Worm (Caenorhabditis elegans) whole organism, early embryonic: ENCODE data around the gene gcy-34.

Source experiments
- B0310.2 ChIP-seq: sonication (generic microtip); optimal IDR thresholded peaks from 2 replicates; lab custom pipeline; 2016; ENCODE audit warnings: mild to moderate bottlenecking, missing genetic modification characterization, missing compliant biosample characterization
- F13C5.2 ChIP-seq: sonication (generic microtip); optimal IDR thresholded peaks from 2 replicates; lab custom pipeline; 2017; ENCODE audit warnings: mild to moderate bottlenecking, missing genetic modification characterization, inconsistent platforms, missing compliant biosample characterization
- aly-1 ChIP-seq: sonication (generic microtip); optimal IDR thresholded peaks from 2 replicates; lab custom pipeline; 2016; ENCODE audit warnings: missing genetic modification characterization, missing compliant biosample characterization
- ama-1 ChIP-seq: fragments of 150-350 bp; optimal IDR thresholded peaks from 2 replicates; lab custom pipeline; 2014
- ceh-13 ChIP-seq: fragments of 200-800 bp; sonication (Bioruptor generic); optimal IDR thresholded peaks from 2 replicates; lab custom pipeline; 2018; ENCODE audit warnings: mild to moderate bottlenecking, missing genetic modification characterization, missing compliant biosample characterization
- ceh-36 ChIP-seq: sonication (generic microtip); optimal IDR thresholded peaks from 2 replicates; lab custom pipeline; 2016; ENCODE audit warnings: missing genetic modification characterization, inconsistent platforms, missing compliant biosample characterization
- ets-7 ChIP-seq: sonication (generic microtip); optimal IDR thresholded peaks from 2 replicates; lab custom pipeline; 2016; ENCODE audit warnings: missing genotype, missing genetic modification characterization, missing compliant biosample characterization
- flt-1 ChIP-seq: fragments of 200-800 bp; sonication (Bioruptor generic); IDR thresholded peaks from 2 replicates; pipeline ENCODE4 v1.3.6; 2022; ENCODE audit warnings: missing genetic modification characterization, missing compliant biosample characterization
- hmbx-1 ChIP-seq: sonication (generic microtip); optimal IDR thresholded peaks from 2 replicates; lab custom pipeline; 2016; ENCODE audit warnings: mild to moderate bottlenecking, missing genetic modification characterization, missing compliant biosample characterization
- hmg-4 ChIP-seq: fragments of 200-800 bp; sonication (Bioruptor generic); optimal IDR thresholded peaks from 2 replicates; lab custom pipeline; 2018; ENCODE audit warnings: mild to moderate bottlenecking, missing genetic modification characterization, missing compliant biosample characterization
- hnd-1 ChIP-seq: sonication (generic microtip); optimal IDR thresholded peaks from 2 replicates; lab custom pipeline; 2016; ENCODE audit warnings: missing genetic modification characterization, missing compliant biosample characterization
- pes-1 ChIP-seq: fragments of 200-800 bp; sonication (Bioruptor generic); IDR thresholded peaks from 2 replicates; pipeline ENCODE4 v1.3.6; 2022; ENCODE audit warnings: missing genetic modification reagents, missing genetic modification characterization, missing compliant biosample characterization
- scrt-1 ChIP-seq: fragments of 200-800 bp; sonication (Bioruptor generic); IDR thresholded peaks from 2 replicates; pipeline ENCODE4 v1.3.6; 2022; ENCODE audit warnings: missing genetic modification characterization, missing compliant biosample characterization
- sea-1 ChIP-seq: fragments of 200-800 bp; sonication (Bioruptor generic); conservative IDR thresholded peaks from 2 replicates; pipeline ENCODE4 v1.3.6; 2022; ENCODE audit warnings: missing genetic modification characterization, missing compliant biosample characterization
- tbx-11 ChIP-seq: fragments of 200-800 bp; sonication (Bioruptor generic); IDR thresholded peaks from 2 replicates; pipeline ENCODE4 v1.3.6; 2022; ENCODE audit warnings: missing genetic modification characterization, missing compliant biosample characterization
- tbx-37 ChIP-seq: fragments of 200-800 bp; sonication (Bioruptor generic); conservative IDR thresholded peaks from 2 replicates; pipeline ENCODE4 v1.3.6; 2022; ENCODE audit warnings: missing genetic modification reagents, missing genetic modification characterization, missing compliant biosample characterization
- tra-4 ChIP-seq: sonication (generic microtip); optimal IDR thresholded peaks from 2 replicates; lab custom pipeline; 2017; ENCODE audit warnings: missing genetic modification characterization, missing compliant biosample characterization

The gcy-34 gene

DNA sequence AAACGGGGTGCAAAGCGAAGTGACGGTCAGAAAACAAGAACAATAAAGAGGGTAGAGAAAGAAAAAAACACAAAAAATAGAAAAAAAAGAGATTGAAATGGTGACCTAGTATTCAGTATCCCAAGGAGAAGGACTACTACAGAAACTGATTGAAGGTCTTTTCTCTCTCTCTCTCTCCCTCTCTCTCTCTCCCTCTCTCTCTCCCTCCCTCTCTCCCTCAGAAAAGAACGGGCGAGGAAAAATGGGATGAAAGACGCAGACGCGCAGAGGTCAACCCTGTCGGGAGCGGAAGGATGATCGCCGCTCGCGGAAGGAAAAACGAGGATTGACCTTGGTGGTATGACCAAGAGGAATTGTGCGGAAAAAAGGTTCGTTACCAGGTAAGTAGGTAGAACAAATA, 11.2 kb downstream of the gcy-34 start:
- peak; percentile 26 for TF ChIP-seq hmg-4 (GFP tag; lab: Kevin White, UChicago)
- no peak for TF ChIP-seq scrt-1 (GFP tag; lab: Robert Waterston, UW)
- peak; percentile 21 for TF ChIP-seq B0310.2 (tag; lab: Kevin White, UChicago)

DNA sequence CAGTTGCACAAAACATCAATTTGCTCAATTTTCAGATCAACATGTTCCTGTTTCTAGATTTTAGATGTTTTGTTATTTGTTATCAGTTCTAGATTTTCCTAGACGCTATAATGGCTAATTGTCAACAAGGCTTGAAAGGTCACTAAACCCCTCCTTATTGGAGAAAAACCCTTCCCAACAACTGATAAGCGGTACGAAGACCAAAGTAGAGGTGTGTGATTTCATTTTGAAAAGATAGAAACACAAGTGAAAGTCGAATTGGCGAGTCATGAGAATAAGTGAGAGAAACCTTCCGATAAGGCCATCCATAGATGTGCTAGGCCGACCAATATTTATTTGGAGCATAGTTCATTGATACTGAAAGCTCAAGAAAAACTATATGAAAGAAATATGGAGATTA, 12.1 kb downstream of the gcy-34 start:
- TF ChIP-seq F13C5.2 (tag; lab: Kevin White, UChicago) (no peak), ama-1 (lab: Kevin White, UChicago) (no peak), tra-4 (tag; lab: Kevin White, UChicago) (no peak), tbx-37 (GFP tag; lab: Robert Waterston, UW) (no peak), flt-1 (GFP tag; lab: Robert Waterston, UW) (no peak), ceh-13 (GFP tag; lab: Kevin White, UChicago) (no peak), tbx-11 (no peak), sea-1 (GFP tag; lab: Robert Waterston, UW) (no peak), B0310.2 (tag; lab: Kevin White, UChicago) (no peak)

- no peak for TF ChIP-seq tbx-37 (GFP tag; lab: Robert Waterston, UW)
- TF ChIP-seq B0310.2 (tag; lab: Kevin White, UChicago), result no peak
- TF ChIP-seq sea-1 (GFP tag; lab: Robert Waterston, UW), result no peak
- no peak for TF ChIP-seq flt-1 (GFP tag; lab: Robert Waterston, UW)
- no peak for TF ChIP-seq tbx-11
- TF ChIP-seq ceh-13 (GFP tag; lab: Kevin White, UChicago), result no peak
- no peak for TF ChIP-seq pes-1
- no peak for TF ChIP-seq hmg-4 (GFP tag; lab: Kevin White, UChicago)
- TF ChIP-seq F13C5.2 (tag; lab: Kevin White, UChicago), result no peak
- TF ChIP-seq scrt-1 (GFP tag; lab: Robert Waterston, UW), result no peak
- TF ChIP-seq ama-1 (lab: Kevin White, UChicago), result no peak
- no peak for TF ChIP-seq tra-4 (tag; lab: Kevin White, UChicago)
- TF ChIP-seq hmbx-1 (tag; lab: Kevin White, UChicago), result no peak
- TF ChIP-seq ets-7 (tag; lab: Kevin White, UChicago), result no peak
These were observed 12.9 kb downstream of the gcy-34 start for ce11 chrV:13372821-13373220.

DNA sequence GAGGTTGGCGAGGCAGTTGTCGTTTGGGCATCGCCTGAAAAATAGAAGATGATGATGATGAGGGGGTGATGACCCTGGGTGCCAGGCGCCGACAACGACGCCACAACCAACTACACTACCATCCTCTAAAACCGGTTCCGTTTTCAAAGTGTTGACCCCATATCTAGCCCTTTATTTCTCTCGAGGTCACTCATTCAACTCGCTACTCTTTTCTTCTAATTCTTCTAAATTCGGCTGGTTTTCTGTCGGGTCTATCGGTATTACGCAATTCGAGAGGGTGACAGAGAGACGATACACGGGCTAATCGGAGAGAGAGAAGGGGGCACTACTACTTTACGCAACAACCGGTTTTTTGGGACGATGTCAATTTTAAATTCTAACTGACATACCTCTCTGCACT, 14.4 kb downstream of the gcy-34 start:
- TF ChIP-seq B0310.2 (tag; lab: Kevin White, UChicago) (no peak), hmg-4 (GFP tag; lab: Kevin White, UChicago) (no peak), tbx-37 (GFP tag; lab: Robert Waterston, UW) (no peak), pes-1 (no peak), sea-1 (GFP tag; lab: Robert Waterston, UW) (no peak), tbx-11 (no peak), ceh-36 (tag; lab: Kevin White, UChicago) (no peak), flt-1 (GFP tag; lab: Robert Waterston, UW) (no peak), hmbx-1 (tag; lab: Kevin White, UChicago) (no peak), ama-1 (lab: Kevin White, UChicago) (no peak), aly-1 (tag; lab: Kevin White, UChicago) (no peak), ets-7 (tag; lab: Kevin White, UChicago) (no peak), F13C5.2 (tag; lab: Kevin White, UChicago) (no peak), ceh-13 (GFP tag; lab: Kevin White, UChicago) (no peak), hnd-1 (tag; lab: Kevin White, UChicago) (no peak), scrt-1 (GFP tag; lab: Robert Waterston, UW) (no peak), tra-4 (tag; lab: Kevin White, UChicago) (no peak)

DNA sequence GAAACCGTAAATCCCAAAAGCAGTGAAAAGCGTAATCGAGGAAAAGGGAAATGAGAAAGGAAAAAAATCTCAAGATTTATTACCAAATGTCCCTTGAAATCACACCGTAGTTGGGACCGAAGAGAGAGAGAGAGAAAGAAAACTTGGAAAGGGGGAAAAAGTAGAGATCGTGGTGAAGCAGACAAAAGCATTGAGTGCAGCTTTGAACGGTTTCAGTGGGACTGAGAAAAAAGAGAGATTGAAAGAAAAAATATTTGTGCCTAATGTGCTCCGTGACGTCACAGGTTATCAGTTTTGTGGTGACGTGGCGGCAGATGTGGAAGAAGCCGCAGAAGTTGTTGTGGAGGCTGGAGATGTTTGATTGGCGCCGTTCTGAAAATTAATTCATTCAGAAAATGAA, 15.4 kb downstream of the gcy-34 start:
- TF ChIP-seq hmg-4 (GFP tag; lab: Kevin White, UChicago), result no peak
- TF ChIP-seq sea-1 (GFP tag; lab: Robert Waterston, UW), result no peak
- no peak for TF ChIP-seq ceh-13 (GFP tag; lab: Kevin White, UChicago)
- no peak for TF ChIP-seq ceh-36 (tag; lab: Kevin White, UChicago)
- TF ChIP-seq tbx-11, result no peak
- no peak for TF ChIP-seq hmbx-1 (tag; lab: Kevin White, UChicago)
- no peak for TF ChIP-seq B0310.2 (tag; lab: Kevin White, UChicago)
- TF ChIP-seq aly-1 (tag; lab: Kevin White, UChicago), result no peak
- TF ChIP-seq ets-7 (tag; lab: Kevin White, UChicago), result no peak
- no peak for TF ChIP-seq tra-4 (tag; lab: Kevin White, UChicago)
- TF ChIP-seq pes-1, result no peak
- TF ChIP-seq F13C5.2 (tag; lab: Kevin White, UChicago), result no peak
- TF ChIP-seq ama-1 (lab: Kevin White, UChicago), result no peak
- no peak for TF ChIP-seq hnd-1 (tag; lab: Kevin White, UChicago)

ce11 chrV:13369663-13370062, 16.0 kb downstream of the gcy-34 start:
- no peak for TF ChIP-seq ets-7 (tag; lab: Kevin White, UChicago)
- no peak for TF ChIP-seq ama-1 (lab: Kevin White, UChicago)
- no peak for TF ChIP-seq flt-1 (GFP tag; lab: Robert Waterston, UW)
- no peak for TF ChIP-seq sea-1 (GFP tag; lab: Robert Waterston, UW)
- no peak for TF ChIP-seq hmbx-1 (tag; lab: Kevin White, UChicago)
- TF ChIP-seq aly-1 (tag; lab: Kevin White, UChicago), result no peak

ce11 chrV:13367024-13367423, 18.7 kb downstream of the gcy-34 start, which contains the start of gene srx-125:
Gene srx-125, plus strand, starts transcription at chrV:13367324.
- TF ChIP-seq tra-4 (tag; lab: Kevin White, UChicago) (no peak), flt-1 (GFP tag; lab: Robert Waterston, UW) (no peak), hmbx-1 (tag; lab: Kevin White, UChicago) (no peak), aly-1 (tag; lab: Kevin White, UChicago) (no peak), scrt-1 (GFP tag; lab: Robert Waterston, UW) (no peak), F13C5.2 (tag; lab: Kevin White, UChicago) (no peak), ama-1 (lab: Kevin White, UChicago) (no peak), hmg-4 (GFP tag; lab: Kevin White, UChicago) (no peak), hnd-1 (tag; lab: Kevin White, UChicago) (no peak)
